Worm (Caenorhabditis elegans): Measurements from ENCODE around the gene srv-19.

srv-19 gene

ce11 chrIV:5873825-5874224, at the start of gene srv-19:
TSS of gene srv-19 (minus strand) at chrIV:5873925.
- no peak for TF ChIP-seq unc-62 (GFP tag; optimal IDR thresholded peaks at IDR 0.05)

DNA sequence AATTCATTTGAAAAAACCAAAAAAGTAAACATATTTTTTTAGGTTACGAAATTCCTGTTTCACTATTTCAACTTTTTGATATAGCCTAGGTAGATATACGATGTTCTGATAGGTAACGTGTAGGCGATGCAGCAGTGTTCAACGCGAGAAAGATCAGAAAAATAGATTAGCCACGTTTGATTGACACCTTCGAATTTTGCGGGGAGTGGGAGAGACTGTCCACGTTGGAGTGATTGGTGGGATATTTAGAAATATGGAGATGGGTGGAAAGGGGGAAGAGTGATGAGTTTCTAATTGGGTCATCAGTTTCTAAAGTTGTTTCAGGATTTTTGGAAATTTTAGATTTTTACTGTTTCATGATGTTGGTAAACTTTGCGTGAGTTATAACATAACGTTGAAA, 49.4 kb upstream of the srv-19 start:
- TF ChIP-seq unc-62 (GFP tag; optimal IDR thresholded peaks at IDR 0.05): no peak

DNA sequence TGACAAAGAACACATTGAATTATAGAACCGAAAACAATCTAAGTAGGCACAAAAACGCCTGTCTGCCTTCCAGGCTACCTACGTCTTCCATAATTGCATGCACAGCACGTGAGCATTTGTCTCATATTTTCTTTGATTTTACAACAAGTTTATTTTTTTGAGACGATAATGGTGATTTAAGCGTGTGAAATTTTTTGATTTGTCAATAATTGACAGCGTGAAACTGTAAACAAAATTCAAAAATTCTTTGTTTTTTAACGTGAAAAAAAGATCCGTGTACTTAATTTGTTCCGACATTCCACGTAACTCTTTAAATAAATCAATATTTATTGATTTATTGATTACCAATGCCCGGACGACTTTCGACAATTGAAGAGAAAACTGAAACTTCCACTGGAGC, 43.3 kb upstream of the srv-19 start, which contains the start of gene dhhc-13:
dhhc-13 (plus strand) TSS at position 301 of the 400 bp plus-strand sequence.
- no peak for TF ChIP-seq unc-62 (GFP tag; optimal IDR thresholded peaks at IDR 0.05)

DNA sequence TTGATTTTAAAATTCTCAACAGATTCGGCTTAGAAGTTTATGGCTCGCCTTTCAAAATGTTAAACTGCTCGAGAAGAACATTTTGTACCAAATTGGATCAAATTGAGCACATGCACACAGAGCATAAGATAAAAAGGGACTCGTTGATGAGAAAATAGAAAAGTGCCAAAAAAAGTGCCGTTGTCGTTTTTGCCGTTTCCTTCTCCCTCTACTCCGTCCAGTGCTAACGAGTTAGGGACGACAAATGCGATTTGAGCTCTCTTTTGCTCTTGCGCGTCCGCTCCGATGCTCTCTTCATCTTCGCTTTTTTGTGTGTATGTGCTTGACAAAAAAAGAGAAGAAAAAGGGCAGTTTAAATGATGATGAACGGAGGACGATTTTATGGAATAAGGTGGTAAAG, 41.4 kb upstream of the srv-19 start:
- no peak for TF ChIP-seq unc-62 (GFP tag; optimal IDR thresholded peaks at IDR 0.05)

ce11 chrIV:5903305-5903778, 29.6 kb upstream of the srv-19 start, which contains the start of gene H04M03.12:
TSS of gene H04M03.12 (minus strand) at chrIV:5903355.
- TF ChIP-seq unc-62 (GFP tag; optimal IDR thresholded peaks at IDR 0.05): no peak

DNA sequence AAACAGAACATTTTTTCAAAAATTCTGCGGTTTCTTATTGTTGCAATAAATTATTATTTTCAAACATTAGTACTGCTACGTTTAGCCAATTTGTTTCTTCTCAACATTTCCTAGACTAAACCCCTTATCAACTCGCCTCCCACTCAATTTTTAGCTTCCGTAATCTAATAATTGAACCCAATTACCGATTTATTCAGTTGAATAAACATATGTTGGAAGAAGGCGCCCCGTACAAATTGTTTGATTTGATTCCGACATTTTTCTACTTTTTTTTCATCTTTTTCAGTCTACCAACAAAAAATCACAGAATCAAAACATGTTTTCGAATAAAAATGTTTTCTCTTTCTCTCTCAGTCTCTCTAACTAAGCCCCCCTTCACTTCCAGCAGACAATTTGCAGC, 29.0 kb upstream of the srv-19 start:
- no peak for TF ChIP-seq unc-62 (GFP tag; optimal IDR thresholded peaks at IDR 0.05)

- no peak for TF ChIP-seq unc-62 (GFP tag; optimal IDR thresholded peaks at IDR 0.05)
Measured at ce11 chrIV:5896341-5896740, 22.6 kb upstream of the srv-19 start, which contains the start of gene pck-3. TSS of gene pck-3 (plus strand) at chrIV:5896641.

DNA sequence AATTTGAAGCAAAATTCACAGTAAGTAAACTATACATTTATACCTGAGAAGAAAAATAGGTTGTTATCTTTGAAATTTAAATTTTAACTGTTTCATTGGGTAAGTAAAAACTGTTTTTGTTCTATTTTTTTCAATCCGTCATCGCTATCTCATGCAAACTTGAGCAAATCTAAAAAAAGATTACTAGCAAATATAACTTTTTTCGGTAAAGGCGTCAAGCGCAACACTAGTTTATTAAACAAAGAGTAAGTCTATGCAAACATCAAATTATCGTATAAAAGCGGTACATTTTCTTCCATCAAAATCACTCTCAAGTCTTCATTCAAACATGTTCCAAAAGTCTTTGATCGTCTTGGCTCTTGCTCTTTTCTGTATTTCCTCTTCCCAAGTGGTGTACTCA, 21.5 kb upstream of the srv-19 start, which contains the start of gene nspb-6:
nspb-6 (plus strand) TSS at position 301 of the 400 bp plus-strand sequence.
- TF ChIP-seq unc-62 (GFP tag; optimal IDR thresholded peaks at IDR 0.05): no peak

DNA sequence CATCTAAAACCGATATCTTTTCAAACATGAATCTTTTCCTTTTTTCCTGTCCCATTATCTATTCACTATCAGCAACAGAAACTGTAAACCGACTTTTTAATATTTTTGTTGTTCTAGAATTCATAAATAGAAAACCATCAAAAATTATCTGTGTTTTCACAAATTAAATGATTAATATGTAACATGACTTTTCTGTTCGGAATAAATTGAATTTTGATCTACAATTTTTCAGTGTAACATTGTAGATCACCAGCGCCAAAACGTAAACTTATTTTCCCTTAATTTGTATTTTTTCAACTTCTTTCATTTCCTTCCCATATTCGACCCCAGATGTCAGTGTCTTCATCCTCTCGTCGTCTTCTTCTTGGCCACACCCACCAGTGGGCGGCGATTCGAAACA, 17.5 kb upstream of the srv-19 start, which contains the start of gene H04M03.3:
H04M03.3 (plus strand) TSS at position 301 of the 400 bp plus-strand sequence.
- no peak for TF ChIP-seq unc-62 (GFP tag; optimal IDR thresholded peaks at IDR 0.05)

ce11 chrIV:5886605-5887004, 12.9 kb upstream of the srv-19 start:
- TF ChIP-seq unc-62 (GFP tag; optimal IDR thresholded peaks at IDR 0.05): no peak

ce11 chrIV:5885180-5885887, 11.6 kb upstream of the srv-19 start, which contains the start of gene glf-1:
TSS of gene glf-1 (plus strand) at chrIV:5885835.
- TF ChIP-seq unc-62 (GFP tag; optimal IDR thresholded peaks at IDR 0.05): no peak

DNA sequence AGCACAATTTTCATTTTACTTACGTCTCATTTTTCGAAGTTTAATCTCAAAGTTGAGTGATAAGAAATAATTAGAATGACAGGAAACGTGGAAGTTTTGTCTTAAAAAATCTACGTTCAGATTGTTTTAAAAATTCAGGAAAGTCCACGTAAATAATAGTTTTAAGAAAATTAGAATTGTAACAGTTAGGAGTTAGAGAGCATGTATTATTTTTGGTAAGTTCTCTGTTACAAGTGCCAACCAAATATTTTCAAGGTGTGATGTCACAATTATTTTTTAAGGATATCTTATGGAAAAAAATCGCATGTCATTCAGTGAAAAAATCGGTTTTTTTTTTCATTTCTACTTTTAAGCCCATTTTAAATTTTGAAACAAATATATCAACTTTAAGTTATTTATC, 10.8 kb upstream of the srv-19 start, which contains the start of gene H04M03.11:
H04M03.11 (minus strand) TSS at position 101 of the 400 bp plus-strand sequence.
- no peak for TF ChIP-seq unc-62 (GFP tag; optimal IDR thresholded peaks at IDR 0.05)

ce11 chrIV:5879853-5880252, 6.1 kb upstream of the srv-19 start, which contains the start of gene srv-22:
TSS of gene srv-22 (minus strand) at chrIV:5879953.
- TF ChIP-seq unc-62 (GFP tag; optimal IDR thresholded peaks at IDR 0.05): no peak

DNA sequence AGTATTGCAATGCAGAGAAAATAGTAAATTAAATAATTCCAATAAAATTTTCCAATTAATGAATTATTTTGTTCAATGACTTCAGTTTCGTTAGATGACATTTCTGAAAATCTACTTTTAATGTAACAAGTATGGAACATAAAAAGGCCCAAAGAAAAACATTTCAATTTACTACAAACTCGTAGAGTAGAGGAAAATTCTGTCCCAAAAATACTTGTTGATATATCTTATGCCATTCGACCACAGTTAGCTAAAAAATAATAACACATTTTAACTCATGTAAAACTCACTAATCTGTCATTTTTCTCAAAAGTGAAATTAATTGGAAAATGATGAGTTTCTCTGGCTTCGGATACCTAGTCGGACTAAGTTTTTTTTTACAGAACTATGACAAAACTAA, 3.5 kb upstream of the srv-19 start, which contains the start of gene srv-21:
srv-21 (minus strand) TSS at position 101 of the 400 bp plus-strand sequence.
- TF ChIP-seq unc-62 (GFP tag; optimal IDR thresholded peaks at IDR 0.05): no peak

DNA sequence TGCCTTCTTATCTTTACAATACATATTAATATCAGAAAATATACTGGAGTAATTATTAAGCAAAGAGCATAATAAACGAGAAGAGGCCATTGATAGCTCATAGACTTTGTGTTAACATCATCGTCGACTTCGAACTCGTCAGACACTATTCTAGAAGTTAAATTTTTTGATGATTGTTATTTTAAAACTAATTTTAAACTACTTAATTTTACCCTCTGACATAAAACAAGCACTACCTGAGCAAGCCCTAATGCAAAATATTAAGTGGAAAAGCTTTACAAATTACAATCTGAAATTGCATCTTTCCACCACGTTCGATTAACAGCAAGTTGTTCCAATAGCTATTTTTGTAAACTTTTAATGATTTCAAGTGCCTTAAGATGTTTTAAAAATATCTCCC, 3.7 kb downstream of the srv-19 start, which contains the start of gene srv-17:
srv-17 (minus strand) TSS at position 101 of the 400 bp plus-strand sequence.
- no peak for TF ChIP-seq unc-62 (GFP tag; optimal IDR thresholded peaks at IDR 0.05)

DNA sequence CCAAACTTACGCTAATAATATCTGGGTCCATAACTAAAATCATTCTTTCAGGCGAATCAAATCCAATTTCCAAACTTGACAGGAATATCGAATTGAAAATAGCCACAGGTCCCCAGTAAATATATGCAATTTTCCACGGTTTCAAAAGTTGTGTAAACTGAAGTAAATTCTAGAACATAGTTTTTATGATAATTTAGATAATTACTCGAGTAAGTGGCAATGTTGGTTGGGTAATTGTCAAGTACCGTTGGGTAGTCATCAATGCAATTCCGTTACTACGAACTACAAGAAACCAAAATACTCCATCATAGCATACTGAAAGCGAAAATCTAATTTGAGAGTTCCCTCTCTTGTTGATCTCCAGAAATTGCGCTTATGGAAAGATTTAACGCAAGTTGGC, 4.4 kb downstream of the srv-19 start:
- TF ChIP-seq unc-62 (GFP tag; optimal IDR thresholded peaks at IDR 0.05): no peak

DNA sequence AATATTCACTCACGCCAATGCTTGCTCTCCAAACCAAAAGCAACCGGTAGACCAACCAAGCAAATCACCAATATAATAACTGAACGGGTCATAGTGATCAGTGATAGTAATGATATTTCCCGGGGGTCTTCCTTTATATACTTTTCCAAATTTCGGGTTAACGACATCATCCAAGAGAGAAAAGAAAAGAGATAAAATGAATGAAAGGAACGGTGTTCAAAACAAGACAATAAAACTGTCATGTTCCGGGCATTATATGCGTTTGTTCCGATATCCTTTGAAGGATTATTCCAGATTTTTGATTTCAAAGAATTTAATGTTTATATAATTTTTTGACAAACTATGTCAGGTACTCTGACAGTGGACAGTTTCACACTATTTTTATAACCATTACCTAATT, 6.5 kb downstream of the srv-19 start, which contains the start of gene C06E7.88:
C06E7.88 (minus strand) TSS at position 101 of the 400 bp plus-strand sequence.
- no peak for TF ChIP-seq unc-62 (GFP tag; optimal IDR thresholded peaks at IDR 0.05)

Data from whole organism, dauer.